Worm (Caenorhabditis elegans) whole organism, young adult: Measurements from ENCODE around the gene ram-5.
A peak's percentile ranks its signal among the peaks of the same experiment; 100 is the strongest.

Source experiments
- B0019.2 ChIP-seq: fragments of 200-800 bp; sonication (Bioruptor generic); conservative IDR thresholded peaks from 2 replicates; pipeline ENCODE4 v1.3.6; 2022; ENCODE audit warnings: missing genetic modification reagents, missing genetic modification characterization, missing compliant biosample characterization
- B0261.1 ChIP-seq: sonication (generic microtip); optimal IDR thresholded peaks from 2 replicates; lab custom pipeline; 2016; ENCODE audit warnings: mild to moderate bottlenecking, missing genetic modification characterization, moderate library complexity, missing compliant biosample characterization
- C06A6.2 ChIP-seq: fragments of 200-800 bp; sonication (Bioruptor generic); conservative IDR thresholded peaks from 2 replicates; pipeline ENCODE4 v1.3.6; 2022; ENCODE audit warnings: missing genetic modification characterization, missing compliant biosample characterization
- F37B4.10 ChIP-seq: fragments of 200-800 bp; sonication (Bioruptor generic); IDR thresholded peaks from 2 replicates; pipeline ENCODE4 v1.3.6; 2022; ENCODE audit warnings: missing genetic modification characterization, missing compliant biosample characterization
- K11D2.4 ChIP-seq: fragments of 200-800 bp; sonication (Bioruptor generic); IDR thresholded peaks from 2 replicates; pipeline ENCODE4 v1.3.6; 2022; ENCODE audit warnings: missing genetic modification reagents, missing genetic modification characterization, missing compliant biosample characterization
- K12H6.12 ChIP-seq: fragments of 200-800 bp; sonication (Bioruptor generic); optimal IDR thresholded peaks from 2 replicates; lab custom pipeline; 2018; ENCODE audit warnings: mild to moderate bottlenecking, missing genetic modification characterization, missing compliant biosample characterization
- Y53G8AR.9 ChIP-seq: fragments of 200-800 bp; sonication (Bioruptor generic); conservative IDR thresholded peaks from 2 replicates; pipeline ENCODE4 v1.3.6; 2022; ENCODE audit warnings: missing genetic modification reagents, missing genetic modification characterization, missing compliant biosample characterization
- Y56A3A.18 ChIP-seq: fragments of 200-800 bp; sonication (Bioruptor generic); IDR thresholded peaks from 2 replicates; pipeline ENCODE4 v1.3.6; 2022; ENCODE audit warnings: missing genetic modification reagents, missing genetic modification characterization, missing compliant biosample characterization
- Y95B8A.8 ChIP-seq: fragments of 200-800 bp; sonication (Bioruptor generic); IDR thresholded peaks from 2 replicates; pipeline ENCODE4 v1.3.6; 2022; ENCODE audit warnings: missing genetic modification reagents, missing genetic modification characterization, missing compliant biosample characterization
- akir-1 ChIP-seq: fragments of 200-800 bp; sonication (Bioruptor generic); optimal IDR thresholded peaks from 2 replicates; lab custom pipeline; 2018; ENCODE audit warnings: mild to moderate bottlenecking, missing genetic modification characterization, moderate library complexity, missing compliant biosample characterization
- ama-1 ChIP-seq, 3 experiments: fragments of 150-350 bp in 1 of 3; sonication (generic microtip) in 2 of 3; optimal IDR thresholded peaks; 2 replicates each; lab custom pipeline; 2014 to 2018; ENCODE audit warnings: missing biosample characterization in 2 of 3, missing genetic modification characterization in 2 of 3, missing genetic modification reagents in 2 of 3
- bed-1 ChIP-seq: fragments of 200-800 bp; sonication (Bioruptor generic); IDR thresholded peaks from 2 replicates; pipeline ENCODE4 v1.3.6; 2022; ENCODE audit warnings: missing genetic modification reagents, missing genetic modification characterization, missing compliant biosample characterization
- ccch-3 ChIP-seq: fragments of 200-800 bp; sonication (Bioruptor generic); optimal IDR thresholded peaks from 2 replicates; lab custom pipeline; 2018; ENCODE audit warnings: mild to moderate bottlenecking, missing genetic modification characterization, missing compliant biosample characterization
- cebp-1 ChIP-seq, 2 experiments: fragments of 200-800 bp in 1 of 2; sonication (Bioruptor generic) in 1 of 2; sonication (generic microtip) in 1 of 2; IDR thresholded peaks in 1 of 2; optimal IDR thresholded peaks in 1 of 2; 2 replicates each; pipeline versions ENCODE4 v1.3.6 to Lab custom; 2017 to 2022; ENCODE audit warnings: missing compliant biosample characterization in 2 of 2, missing genetic modification characterization in 2 of 2, mild to moderate bottlenecking in 1 of 2, missing genetic modification reagents in 1 of 2, moderate library complexity in 1 of 2
- ceh-79 ChIP-seq: sonication (generic microtip); optimal IDR thresholded peaks from 2 replicates; lab custom pipeline; 2017; ENCODE audit warnings: mild to moderate bottlenecking, missing genetic modification characterization, missing compliant biosample characterization
- ceh-91 ChIP-seq: fragments of 200-800 bp; sonication (Bioruptor generic); IDR thresholded peaks from 2 replicates; pipeline ENCODE4 v1.3.6; 2022; ENCODE audit warnings: missing genetic modification reagents, missing genetic modification characterization, missing compliant biosample characterization
- dox-1 ChIP-seq: fragments of 200-800 bp; sonication (Bioruptor generic); IDR thresholded peaks from 2 replicates; pipeline ENCODE4 v1.3.6; 2022; ENCODE audit warnings: missing genetic modification reagents, missing genetic modification characterization, missing compliant biosample characterization
- dpl-1 ChIP-seq: fragments of 150-350 bp; optimal IDR thresholded peaks from 2 replicates; lab custom pipeline; 2014; ENCODE audit warnings: missing biosample characterization, missing genetic modification reagents, missing genetic modification characterization
- efl-1 ChIP-seq: fragments of 150-350 bp; optimal IDR thresholded peaks from 2 replicates; lab custom pipeline; 2014; ENCODE audit warnings: missing biosample characterization, missing genetic modification reagents, missing genetic modification characterization
- egrh-3 ChIP-seq: fragments of 200-800 bp; sonication (Bioruptor generic); IDR thresholded peaks from 2 replicates; pipeline ENCODE4 v1.3.6; 2022; ENCODE audit warnings: missing genetic modification reagents, missing genetic modification characterization, missing compliant biosample characterization
- ekl-4 ChIP-seq: fragments of 200-800 bp; sonication (Bioruptor generic); IDR thresholded peaks from 2 replicates; pipeline ENCODE4 v1.3.6; 2022; ENCODE audit warnings: missing genetic modification reagents, missing genetic modification characterization, missing compliant biosample characterization
- ets-4 ChIP-seq: fragments of 200-800 bp; sonication (Bioruptor generic); optimal IDR thresholded peaks from 2 replicates; lab custom pipeline; 2018; ENCODE audit warnings: mild to moderate bottlenecking, missing genetic modification characterization, missing compliant biosample characterization
- lag-1 ChIP-seq: fragments of 200-800 bp; sonication (Bioruptor generic); IDR thresholded peaks from 2 replicates; pipeline ENCODE4 v1.3.6; 2022; ENCODE audit warnings: missing genetic modification reagents, missing genetic modification characterization, missing compliant biosample characterization
- let-526 ChIP-seq: fragments of 200-800 bp; sonication (Bioruptor generic); IDR thresholded peaks from 2 replicates; pipeline ENCODE4 v1.3.6; 2022; ENCODE audit warnings: missing genetic modification reagents, missing genetic modification characterization, missing compliant biosample characterization
- let-607 ChIP-seq, 2 experiments: fragments of 200-800 bp in 1 of 2; sonication (Bioruptor generic) in 1 of 2; sonication (generic microtip) in 1 of 2; optimal IDR thresholded peaks; 2 replicates each; lab custom pipeline; 2016 to 2018; ENCODE audit warnings: mild to moderate bottlenecking in 2 of 2, missing compliant biosample characterization in 2 of 2, missing genetic modification characterization in 2 of 2, moderate library complexity in 2 of 2, missing genotype in 1 of 2
- lin-26 ChIP-seq: fragments of 200-800 bp; sonication (Bioruptor generic); IDR thresholded peaks from 2 replicates; pipeline ENCODE4 v1.3.6; 2022; ENCODE audit warnings: missing genetic modification reagents, missing genetic modification characterization, missing compliant biosample characterization
- lin-40 ChIP-seq: sonication (generic microtip); optimal IDR thresholded peaks from 2 replicates; lab custom pipeline; 2016; ENCODE audit warnings: missing genetic modification characterization, mild to moderate bottlenecking, missing compliant biosample characterization, missing genotype, missing genetic modification reagents
- lir-1 ChIP-seq: fragments of 200-800 bp; sonication (Bioruptor generic); conservative IDR thresholded peaks from 2 replicates; pipeline ENCODE4 v1.3.6; 2022; ENCODE audit warnings: missing genetic modification reagents, missing genetic modification characterization, missing compliant biosample characterization
- lsl-1 ChIP-seq: fragments of 200-800 bp; sonication (Bioruptor generic); optimal IDR thresholded peaks from 2 replicates; lab custom pipeline; 2018; ENCODE audit warnings: mild to moderate bottlenecking, missing genetic modification characterization, moderate library complexity, missing compliant biosample characterization
- madf-10 ChIP-seq: sonication (generic microtip); optimal IDR thresholded peaks from 2 replicates; lab custom pipeline; 2016; ENCODE audit warnings: mild to moderate bottlenecking, missing genetic modification characterization, missing compliant biosample characterization
- madf-6 ChIP-seq: fragments of 200-800 bp; sonication (Bioruptor generic); IDR thresholded peaks from 2 replicates; pipeline ENCODE4 v1.3.6; 2022; ENCODE audit warnings: missing genetic modification reagents, missing genetic modification characterization, missing compliant biosample characterization
- mcd-1 ChIP-seq: fragments of 200-800 bp; sonication (Bioruptor generic); IDR thresholded peaks from 2 replicates; pipeline ENCODE4 v1.3.6; 2022; ENCODE audit warnings: missing genetic modification reagents, missing genetic modification characterization, missing compliant biosample characterization
- nfya-1 ChIP-seq: sonication (generic microtip); optimal IDR thresholded peaks from 2 replicates; lab custom pipeline; 2017; ENCODE audit warnings: antibody characterized with exemption, missing compliant biosample characterization, missing genetic modification characterization, borderline replicate concordance; ENCODE audit not compliant: insufficient read depth
- nhr-80 ChIP-seq: sonication (generic microtip); optimal IDR thresholded peaks from 2 replicates; lab custom pipeline; 2016; ENCODE audit warnings: missing genetic modification characterization, missing compliant biosample characterization
- pbrm-1 ChIP-seq: fragments of 200-800 bp; sonication (Bioruptor generic); IDR thresholded peaks from 2 replicates; pipeline ENCODE4 v1.3.6; 2022; ENCODE audit warnings: missing genetic modification reagents, missing genetic modification characterization, missing compliant biosample characterization
- rcor-1 ChIP-seq: fragments of 200-800 bp; sonication (Bioruptor generic); IDR thresholded peaks from 2 replicates; pipeline ENCODE4 v1.3.6; 2022; ENCODE audit warnings: missing genetic modification reagents, missing genetic modification characterization, missing compliant biosample characterization
- repo-1 ChIP-seq: sonication (generic microtip); optimal IDR thresholded peaks from 2 replicates; lab custom pipeline; 2017; ENCODE audit warnings: mild to moderate bottlenecking, missing genetic modification characterization, missing compliant biosample characterization
- rpc-1 ChIP-seq, 2 experiments: fragments of 150-350 bp in 1 of 2; sonication (generic microtip) in 1 of 2; optimal IDR thresholded peaks; 2 replicates each; lab custom pipeline; 2014 to 2018; ENCODE audit warnings: missing biosample characterization in 1 of 2, missing genetic modification characterization in 1 of 2, missing genetic modification reagents in 1 of 2, missing genotype in 1 of 2
- snpc-4 ChIP-seq, 5 experiments: fragments of 150-350 bp in 1 of 5; sonication (generic microtip) in 4 of 5; optimal IDR thresholded peaks; 2 replicates each; lab custom pipeline; 2014 to 2018; ENCODE audit warnings: missing genetic modification characterization in 5 of 5, missing biosample characterization in 3 of 5, antibody characterized with exemption in 2 of 5, mild to moderate bottlenecking in 2 of 5, missing compliant biosample characterization in 2 of 5, missing genotype in 2 of 5, moderate library complexity in 2 of 5, missing genetic modification reagents in 1 of 5
- somi-1 ChIP-seq: fragments of 200-800 bp; sonication (Bioruptor generic); optimal IDR thresholded peaks from 2 replicates; lab custom pipeline; 2018; ENCODE audit warnings: mild to moderate bottlenecking, missing genetic modification characterization, missing compliant biosample characterization
- unc-130 ChIP-seq: sonication (generic microtip); optimal IDR thresholded peaks from 2 replicates; lab custom pipeline; 2016; ENCODE audit warnings: missing genetic modification reagents, missing genetic modification characterization, missing compliant biosample characterization
- zim-3 ChIP-seq: sonication (generic microtip); optimal IDR thresholded peaks from 2 replicates; lab custom pipeline; 2017; ENCODE audit warnings: mild to moderate bottlenecking, missing genetic modification characterization, moderate library complexity, missing compliant biosample characterization
- ztf-22 ChIP-seq: fragments of 200-800 bp; sonication (Bioruptor generic); optimal IDR thresholded peaks from 2 replicates; lab custom pipeline; 2018; ENCODE audit warnings: mild to moderate bottlenecking, missing genetic modification characterization, moderate library complexity, missing compliant biosample characterization

ram-5 gene

DNA sequence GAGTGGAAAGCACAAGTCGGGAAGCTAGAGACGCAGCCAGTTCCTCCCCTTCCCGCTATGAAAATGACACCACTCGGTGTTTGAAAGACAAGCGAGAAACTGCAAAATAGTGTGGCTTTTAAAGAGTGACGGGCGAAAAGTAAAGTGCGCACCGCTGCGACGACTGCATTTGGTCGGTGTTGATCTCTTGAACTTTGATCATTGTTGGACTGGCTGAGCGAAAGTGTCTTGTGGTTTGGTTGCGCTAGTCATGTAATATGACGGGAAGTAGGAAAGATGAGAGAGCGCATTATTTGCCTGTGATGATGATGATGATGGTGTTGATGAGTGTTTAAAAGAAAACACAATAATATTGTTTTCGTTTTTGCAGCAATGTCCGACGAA is 10.3 kb downstream of the ram-5 start (continued):
- TF ChIP-seq dpl-1 (GFP tag; lab: Kevin White, UChicago) (no peak), ama-1 (optimal IDR thresholded peaks at IDR 0.05; lab: Kevin White, UChicago) (no peak), ama-1 (GFP tag; optimal IDR thresholded peaks at IDR 0.05; lab: Kevin White, UChicago) (no peak), let-526 (GFP tag; lab: Robert Waterston, UW) (peak; percentile 27; the same call in 1 of the 2 replicates), ccch-3 (GFP tag; lab: Kevin White, UChicago) (no peak), bed-1 (GFP tag; lab: Robert Waterston, UW) (no peak), rpc-1 (optimal IDR thresholded peaks at IDR 0.05; lab: Kevin White, UChicago) (no peak), rpc-1 (tag; optimal IDR thresholded peaks at IDR 0.05; lab: Kevin White, UChicago) (no peak), lag-1 (GFP tag; lab: Robert Waterston, UW) (no peak), zim-3 (tag; lab: Kevin White, UChicago) (no peak)

DNA sequence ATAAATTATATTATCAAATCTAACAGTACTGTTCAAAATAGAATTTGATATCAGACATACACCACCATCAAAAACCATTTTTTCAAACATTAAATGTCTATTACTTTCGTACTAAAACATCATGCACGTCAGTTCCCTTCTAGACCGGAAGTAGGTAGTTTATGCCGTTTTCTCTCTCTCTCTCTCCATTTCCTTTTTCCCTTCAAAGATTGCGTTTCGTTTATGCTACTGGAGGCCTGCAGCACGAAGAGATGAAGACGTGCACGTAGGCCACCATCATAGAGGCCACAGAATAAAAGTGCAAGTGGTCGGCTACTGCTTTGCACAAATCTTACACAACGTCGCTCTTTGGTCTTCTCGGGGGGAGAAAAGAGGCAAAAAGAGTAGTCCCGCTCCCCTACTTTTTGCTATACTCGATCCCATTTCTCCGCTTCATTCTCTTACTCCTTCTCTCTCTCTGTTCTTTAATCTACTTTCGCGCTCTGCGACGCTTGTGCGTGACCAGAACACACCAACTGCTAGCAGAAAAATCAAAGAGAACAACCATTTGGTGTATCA is 11.5 kb downstream of the ram-5 start:
- TF ChIP-seq cebp-1 (GFP tag; IDR thresholded peaks at IDR 0.05; lab: Robert Waterston, UW) (no peak), cebp-1 (tag; optimal IDR thresholded peaks at IDR 0.05; lab: Kevin White, UChicago) (peak; percentile 65), ekl-4 (GFP tag; lab: Robert Waterston, UW) (peak; percentile 14; the same call in 1 of the 2 replicates), madf-10 (no peak), C06A6.2 (GFP tag; lab: Robert Waterston, UW) (peak; percentile 43; the same call in 1 of the 2 replicates), B0261.1 (no peak), mcd-1 (GFP tag; lab: Robert Waterston, UW) (peak; percentile 36; the same call in 1 of the 2 replicates), akir-1 (GFP tag; lab: Kevin White, UChicago) (no peak), lin-26 (peak; percentile 14; the same call in 1 of the 2 replicates), dpl-1 (GFP tag; lab: Kevin White, UChicago) (no peak), Y95B8A.8 (GFP tag; lab: Robert Waterston, UW) (no peak), unc-130 (no peak), ceh-91 (GFP tag; lab: Robert Waterston, UW) (no peak), nfya-1 (no peak), let-607 (tag; optimal IDR thresholded peaks at IDR 0.05; lab: Kevin White, UChicago) (no peak), ama-1 (optimal IDR thresholded peaks at IDR 0.05; lab: Kevin White, UChicago) (no peak), ama-1 (GFP tag; optimal IDR thresholded peaks at IDR 0.05; lab: Kevin White, UChicago) (no peak), rcor-1 (GFP tag; lab: Robert Waterston, UW) (peak; percentile 32; the same call in 1 of the 2 replicates), repo-1 (no peak), K11D2.4 (GFP tag; lab: Robert Waterston, UW) (0 out of 2 replicates have a peak, but pooled peaks have one; percentile 61), dox-1 (peak; percentile 64), lin-40 (tag; lab: Kevin White, UChicago) (peak; percentile 49), F37B4.10 (no peak), zim-3 (tag; lab: Kevin White, UChicago) (peak; percentile 23), egrh-3 (GFP tag; lab: Robert Waterston, UW) (0 out of 2 replicates have a peak, but pooled peaks have one; percentile 9), pbrm-1 (GFP tag; lab: Robert Waterston, UW) (peak; percentile 23; the same call in 1 of the 2 replicates), Y53G8AR.9 (GFP tag; lab: Robert Waterston, UW) (peak; percentile 63), ztf-22 (GFP tag; lab: Kevin White, UChicago) (peak; percentile 48), ceh-79 (tag; lab: Kevin White, UChicago) (no peak), Y56A3A.18 (GFP tag; lab: Robert Waterston, UW) (no peak), ets-4 (GFP tag; lab: Kevin White, UChicago) (no peak), somi-1 (GFP tag; lab: Kevin White, UChicago) (peak; percentile 65), lir-1 (GFP tag; lab: Robert Waterston, UW) (no peak), K12H6.12 (tag; lab: Kevin White, UChicago) (peak; percentile 68), nhr-80 (tag; lab: Kevin White, UChicago) (peak; percentile 61), snpc-4 (GFP tag; optimal IDR thresholded peaks at IDR 0.05; lab: Kevin White, UChicago) (no peak), snpc-4 (tag; optimal IDR thresholded peaks at IDR 0.05; lab: Kevin White, UChicago) (peak in 1 of 4 experiments; percentile 12), efl-1 (GFP tag; lab: Kevin White, UChicago) (no peak), B0019.2 (GFP tag; lab: Robert Waterston, UW) (no peak), lsl-1 (GFP tag; lab: Kevin White, UChicago) (no peak), lag-1 (GFP tag; lab: Robert Waterston, UW) (no peak), madf-6 (no peak)
